Worm (Caenorhabditis elegans) whole organism, late embryonic: Measurements from ENCODE around the gene Y51B9A.6.

Experiments
- K02D7.2 ChIP-seq: sonication (generic microtip); optimal IDR thresholded peaks from 2 replicates; lab custom pipeline; 2017; ENCODE audit warnings: mild to moderate bottlenecking, missing genetic modification characterization, missing compliant biosample characterization
- K09A11.1 ChIP-seq: sonication (generic microtip); optimal IDR thresholded peaks from 2 replicates; lab custom pipeline; 2017; ENCODE audit warnings: antibody characterized with exemption, mild to moderate bottlenecking, missing genetic modification characterization, missing compliant biosample characterization; ENCODE audit not compliant: insufficient read depth
- T23F11.4 ChIP-seq: fragments of 200-800 bp; sonication (Bioruptor generic); optimal IDR thresholded peaks from 2 replicates; lab custom pipeline; 2018; ENCODE audit warnings: mild to moderate bottlenecking, missing genetic modification characterization, missing compliant biosample characterization
- ama-1 ChIP-seq: fragments of 150-350 bp; optimal IDR thresholded peaks from 2 replicates; lab custom pipeline; 2014
- ceh-14 ChIP-seq: sonication (generic microtip); optimal IDR thresholded peaks from 2 replicates; lab custom pipeline; 2016; ENCODE audit warnings: missing genotype, missing genetic modification characterization, missing compliant biosample characterization
- ceh-19 ChIP-seq: fragments of 200-800 bp; sonication (Bioruptor generic); optimal IDR thresholded peaks from 2 replicates; lab custom pipeline; 2018; ENCODE audit warnings: mild to moderate bottlenecking, missing genetic modification characterization, missing compliant biosample characterization
- ceh-2 ChIP-seq: sonication (generic microtip); optimal IDR thresholded peaks from 2 replicates; lab custom pipeline; 2016; ENCODE audit warnings: missing genotype, missing genetic modification characterization, missing compliant biosample characterization
- ceh-24 ChIP-seq: sonication (generic microtip); optimal IDR thresholded peaks from 2 replicates; lab custom pipeline; 2016; ENCODE audit warnings: mild to moderate bottlenecking, missing genetic modification characterization, missing compliant biosample characterization
- ceh-45 ChIP-seq: fragments of 200-800 bp; sonication (Bioruptor generic); IDR thresholded peaks from 2 replicates; pipeline ENCODE4 v1.3.6; 2022; ENCODE audit warnings: missing genetic modification reagents, missing genetic modification characterization, missing compliant biosample characterization
- ceh-48 ChIP-seq: sonication (generic microtip); optimal IDR thresholded peaks from 2 replicates; lab custom pipeline; 2016; ENCODE audit warnings: missing genetic modification characterization, inconsistent platforms, missing compliant biosample characterization
- ceh-6 ChIP-seq: fragments of 200-800 bp; sonication (Bioruptor generic); optimal IDR thresholded peaks from 2 replicates; lab custom pipeline; 2018; ENCODE audit warnings: mild to moderate bottlenecking, missing genetic modification characterization, missing compliant biosample characterization
- ceh-9 ChIP-seq: sonication (generic microtip); optimal IDR thresholded peaks from 2 replicates; lab custom pipeline; 2016; ENCODE audit warnings: mild to moderate bottlenecking, missing genetic modification characterization, inconsistent platforms, missing compliant biosample characterization
- dve-1 ChIP-seq: sonication (generic microtip); optimal IDR thresholded peaks from 2 replicates; lab custom pipeline; 2017; ENCODE audit warnings: antibody characterized with exemption, mild to moderate bottlenecking, missing genetic modification characterization, missing compliant biosample characterization
- elt-2 ChIP-seq: sonication (generic microtip); optimal IDR thresholded peaks from 2 replicates; lab custom pipeline; 2016; ENCODE audit warnings: missing genetic modification reagents, missing genetic modification characterization, missing compliant biosample characterization
- elt-4 ChIP-seq: sonication (generic microtip); optimal IDR thresholded peaks from 2 replicates; lab custom pipeline; 2016; ENCODE audit warnings: missing genetic modification characterization, missing compliant biosample characterization
- eyg-1 ChIP-seq: sonication (generic microtip); optimal IDR thresholded peaks from 2 replicates; lab custom pipeline; 2016; ENCODE audit warnings: missing genotype, missing genetic modification characterization, missing compliant biosample characterization
- fkh-10 ChIP-seq: fragments of 150-350 bp; optimal IDR thresholded peaks from 2 replicates; lab custom pipeline; 2014; ENCODE audit warnings: missing biosample characterization, missing genetic modification reagents, missing genetic modification characterization
- fkh-6 ChIP-seq: sonication (generic microtip); optimal IDR thresholded peaks from 2 replicates; lab custom pipeline; 2016; ENCODE audit warnings: missing genetic modification characterization, missing compliant biosample characterization
- gmeb-2 ChIP-seq: sonication (generic microtip); optimal IDR thresholded peaks from 2 replicates; lab custom pipeline; 2016; ENCODE audit warnings: missing genetic modification characterization, inconsistent platforms, missing compliant biosample characterization
- hlh-13 ChIP-seq: fragments of 200-800 bp; sonication (Bioruptor generic); optimal IDR thresholded peaks from 2 replicates; lab custom pipeline; 2018; ENCODE audit warnings: mild to moderate bottlenecking, missing genetic modification characterization, missing compliant biosample characterization
- hlh-30 ChIP-seq: sonication (generic microtip); optimal IDR thresholded peaks from 2 replicates; lab custom pipeline; 2017; ENCODE audit warnings: antibody characterized with exemption, missing genetic modification characterization, missing compliant biosample characterization; ENCODE audit not compliant: insufficient read depth
- hlh-6 ChIP-seq: sonication (generic microtip); optimal IDR thresholded peaks from 2 replicates; lab custom pipeline; 2016; ENCODE audit warnings: missing genotype, missing genetic modification characterization, missing compliant biosample characterization
- lim-6 ChIP-seq: sonication (generic microtip); optimal IDR thresholded peaks from 2 replicates; lab custom pipeline; 2016; ENCODE audit warnings: missing genetic modification characterization, missing compliant biosample characterization
- lin-11 ChIP-seq: fragments of 200-800 bp; sonication (Bioruptor generic); optimal IDR thresholded peaks from 2 replicates; lab custom pipeline; 2018; ENCODE audit warnings: mild to moderate bottlenecking, missing genetic modification characterization, missing compliant biosample characterization
- nhr-11 ChIP-seq: fragments of 150-350 bp; optimal IDR thresholded peaks from 2 replicates; lab custom pipeline; 2014; ENCODE audit warnings: missing biosample characterization, missing genetic modification characterization
- odd-2 ChIP-seq: sonication (generic microtip); optimal IDR thresholded peaks from 2 replicates; lab custom pipeline; 2017; ENCODE audit warnings: antibody characterized with exemption, mild to moderate bottlenecking, missing genetic modification characterization, missing compliant biosample characterization
- pag-3 ChIP-seq: sonication (generic microtip); optimal IDR thresholded peaks from 2 replicates; lab custom pipeline; 2016; ENCODE audit warnings: missing compliant biosample characterization, missing genetic modification characterization, borderline replicate concordance
- pat-9 ChIP-seq: fragments of 200-800 bp; sonication (Bioruptor generic); optimal IDR thresholded peaks from 2 replicates; lab custom pipeline; 2018; ENCODE audit warnings: mild to moderate bottlenecking, missing genetic modification characterization, moderate library complexity, missing compliant biosample characterization
- pax-1 ChIP-seq: fragments of 150-350 bp; optimal IDR thresholded peaks from 2 replicates; lab custom pipeline; 2014; ENCODE audit warnings: missing biosample characterization, missing genetic modification characterization
- pqm-1 ChIP-seq: sonication (generic microtip); optimal IDR thresholded peaks from 2 replicates; lab custom pipeline; 2016; ENCODE audit warnings: missing genetic modification characterization, missing compliant biosample characterization
- pros-1 ChIP-seq: fragments of 150-350 bp; optimal IDR thresholded peaks from 2 replicates; lab custom pipeline; 2014; ENCODE audit warnings: missing biosample characterization, missing genetic modification reagents, missing genetic modification characterization
- sox-2 ChIP-seq: fragments of 200-800 bp; sonication (Bioruptor generic); IDR thresholded peaks from 2 replicates; pipeline ENCODE4 v1.3.6; 2022; ENCODE audit warnings: missing genetic modification reagents, missing genetic modification characterization, missing compliant biosample characterization
- syd-9 ChIP-seq: sonication (generic microtip); optimal IDR thresholded peaks from 2 replicates; lab custom pipeline; 2016; ENCODE audit warnings: mild to moderate bottlenecking, missing genetic modification characterization, moderate library complexity, missing compliant biosample characterization
- tbx-2 ChIP-seq: sonication (generic microtip); optimal IDR thresholded peaks from 2 replicates; lab custom pipeline; 2016; ENCODE audit warnings: missing genetic modification characterization, missing compliant biosample characterization
- tbx-7 ChIP-seq: sonication (generic microtip); optimal IDR thresholded peaks from 2 replicates; lab custom pipeline; 2016; ENCODE audit warnings: missing genotype, missing genetic modification characterization, missing compliant biosample characterization
- ttx-3 ChIP-seq: sonication (generic microtip); optimal IDR thresholded peaks from 2 replicates; lab custom pipeline; 2016; ENCODE audit warnings: missing genetic modification reagents, missing genetic modification characterization, missing compliant biosample characterization
- unc-3 ChIP-seq, 2 experiments: fragments of 200-800 bp in 1 of 2; sonication (Bioruptor generic) in 1 of 2; sonication (generic microtip) in 1 of 2; conservative IDR thresholded peaks in 1 of 2; optimal IDR thresholded peaks in 1 of 2; 2 replicates each; pipeline versions ENCODE4 v1.3.6 to Lab custom; 2016 to 2022; ENCODE audit warnings: missing compliant biosample characterization in 2 of 2, missing genetic modification characterization in 2 of 2, missing genetic modification reagents in 1 of 2
- unc-42 ChIP-seq: sonication (generic microtip); optimal IDR thresholded peaks from 2 replicates; lab custom pipeline; 2016; ENCODE audit warnings: missing genotype, missing genetic modification characterization, missing compliant biosample characterization
- unc-86 ChIP-seq: sonication (generic microtip); optimal IDR thresholded peaks from 2 replicates; lab custom pipeline; 2016; ENCODE audit warnings: missing genetic modification characterization, missing compliant biosample characterization
- zip-5 ChIP-seq: sonication (generic microtip); optimal IDR thresholded peaks from 2 replicates; lab custom pipeline; 2016; ENCODE audit warnings: missing genetic modification characterization, missing compliant biosample characterization

Gene Y51B9A.6

DNA sequence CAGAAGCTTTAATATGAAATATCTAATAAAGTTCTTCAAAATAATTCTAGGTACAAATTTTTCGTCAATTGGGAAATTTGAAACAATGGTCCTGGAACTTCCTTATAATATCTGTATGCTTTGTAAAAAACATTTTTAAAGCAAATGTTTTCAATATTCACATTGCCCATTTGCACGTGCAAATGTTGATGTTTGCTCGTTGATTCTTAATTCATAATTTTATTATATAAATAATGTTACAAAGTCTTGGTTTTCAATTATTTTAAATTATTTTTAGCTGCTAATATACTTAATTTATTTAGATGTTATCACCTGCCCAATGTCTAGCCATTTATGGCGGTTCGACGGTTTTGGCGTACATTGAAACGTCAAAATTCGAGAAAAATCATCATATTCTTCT, 19.0 kb upstream of the Y51B9A.6 start, which contains the start of gene M176.11:
TSS of gene M176.11 (plus strand) at position 301 of the 400 bp plus-strand sequence.
- TF ChIP-seq pax-1 (tag; lab: Kevin White, UChicago) (no peak), ceh-2 (tag; lab: Kevin White, UChicago) (no peak), K09A11.1 (tag; lab: Kevin White, UChicago) (no peak), odd-2 (tag; lab: Kevin White, UChicago) (no peak), lin-11 (no peak)
- TF ChIP-seq, all 69 proteins: peak for 0

DNA sequence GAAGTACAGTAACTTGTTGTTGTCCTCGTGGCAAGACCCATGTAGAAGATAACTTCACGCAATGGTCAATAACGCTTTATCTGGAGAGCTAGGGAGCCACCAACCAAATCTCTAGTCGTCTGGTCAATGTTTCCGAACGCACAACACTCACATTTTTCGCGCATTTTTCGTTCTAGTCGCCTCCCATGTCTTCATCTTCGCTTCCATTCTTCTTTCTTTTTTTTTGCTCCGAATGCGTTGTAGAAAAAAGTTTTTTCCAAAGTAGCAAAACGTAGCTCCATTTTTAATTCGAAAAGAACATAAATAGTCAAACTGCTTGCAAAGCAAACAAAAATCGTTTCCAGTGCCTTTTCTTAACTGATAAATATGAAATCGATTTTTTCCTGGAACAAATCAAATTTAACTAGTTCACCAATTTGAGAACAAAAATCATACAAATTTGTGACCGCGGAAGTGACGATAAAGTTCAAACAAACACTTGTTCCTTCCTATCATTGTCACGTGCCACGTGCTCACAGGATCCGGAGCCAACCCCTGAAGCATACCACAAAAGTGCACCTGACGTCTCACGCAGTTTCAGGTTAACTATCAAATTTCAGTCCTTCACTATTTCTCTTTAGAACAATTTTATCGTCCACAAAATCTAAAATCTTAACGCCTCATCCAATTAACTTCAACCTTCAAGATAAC, 16.0 kb upstream of the Y51B9A.6 start:
- TF ChIP-seq ceh-48 (tag; lab: Kevin White, UChicago) (no peak), hlh-6 (tag; lab: Kevin White, UChicago) (no peak), K09A11.1 (tag; lab: Kevin White, UChicago) (no peak), sox-2 (GFP tag; lab: Robert Waterston, UW) (no peak), elt-2 (tag; lab: Kevin White, UChicago) (no peak), nhr-11 (no peak), unc-86 (tag; lab: Kevin White, UChicago) (no peak), ceh-24 (no peak)
- TF ChIP-seq, all 69 proteins: peak for 0

- TF ChIP-seq elt-2 (tag; lab: Kevin White, UChicago) (peak; percentile 22), K02D7.2 (no peak), ceh-2 (tag; lab: Kevin White, UChicago) (no peak), fkh-6 (tag; lab: Kevin White, UChicago) (no peak)
Measured at ce11 chrII:9418065-9418567, 15.1 kb upstream of the Y51B9A.6 start, which contains the start of the genes M176.4 and M176.16. Gene M176.4 (plus strand): TSS chrII:9418365. Gene M176.16 (plus strand): TSS chrII:9418517.

DNA sequence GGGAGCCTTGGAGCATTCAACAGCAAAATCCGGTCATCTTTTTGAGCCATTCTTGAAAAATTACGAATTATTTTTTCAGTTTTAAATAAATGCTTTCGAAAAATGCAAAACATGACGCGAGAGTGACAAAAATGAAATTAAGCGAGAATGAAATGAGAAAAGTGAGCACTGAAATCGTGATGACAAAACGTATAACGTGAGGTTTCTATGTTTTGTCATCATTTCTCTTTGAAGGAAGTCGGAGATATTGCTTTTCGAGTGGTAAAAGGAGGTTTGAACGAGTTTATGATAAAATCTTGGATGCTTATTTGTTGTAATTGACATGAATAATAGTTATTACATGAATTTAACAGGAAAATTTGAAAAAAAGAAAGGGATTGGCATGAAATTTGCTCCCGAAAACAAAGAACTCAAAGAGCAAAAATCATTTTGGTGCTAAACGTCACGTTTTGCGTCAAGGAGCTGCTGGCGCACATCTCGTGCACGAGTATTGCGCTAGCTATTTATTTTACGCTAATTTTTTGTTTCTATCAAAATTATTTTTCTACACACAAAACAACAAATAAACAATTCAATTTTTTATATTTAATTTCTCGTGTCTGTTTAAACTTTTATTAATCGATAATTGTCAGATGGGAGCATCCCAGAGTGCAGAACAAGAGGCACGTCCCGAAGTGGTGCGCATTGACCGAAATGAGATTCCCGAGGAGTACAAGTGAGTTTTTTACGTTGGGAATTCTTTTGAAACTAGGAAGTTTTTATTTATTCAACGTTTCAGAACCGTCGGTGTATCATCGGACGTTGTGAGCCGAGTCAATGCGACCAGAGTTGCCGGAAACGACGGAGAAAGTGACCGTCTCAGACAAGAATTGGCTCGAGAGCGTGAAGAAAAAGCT, 13.6 kb upstream of the Y51B9A.6 start, which contains the start of the genes gss-1 and chch-3:
TSS of gene gss-1 (minus strand) at position 51 of the 896 bp plus-strand sequence.
TSS of gene chch-3 (plus strand) at position 633 of the 896 bp plus-strand sequence.
- peak; percentile 3 for TF ChIP-seq tbx-2 (tag; lab: Kevin White, UChicago)
- no peak for TF ChIP-seq fkh-10 (GFP tag; lab: Kevin White, UChicago)
- no peak for TF ChIP-seq ama-1
- no peak for TF ChIP-seq dve-1 (tag; lab: Kevin White, UChicago)
- TF ChIP-seq lim-6 (tag; lab: Kevin White, UChicago): no peak
- no peak for TF ChIP-seq T23F11.4
- TF ChIP-seq ceh-6 (GFP tag; lab: Kevin White, UChicago): no peak
- TF ChIP-seq nhr-11: no peak
- no peak for TF ChIP-seq hlh-30
- TF ChIP-seq unc-42 (tag; lab: Kevin White, UChicago): peak; percentile 36
- no peak for TF ChIP-seq syd-9 (tag; lab: Kevin White, UChicago)
- TF ChIP-seq ceh-9 (tag; lab: Kevin White, UChicago): no peak
- no peak for TF ChIP-seq ceh-19 (GFP tag; lab: Kevin White, UChicago)
- no peak for TF ChIP-seq pros-1 (tag; lab: Kevin White, UChicago)
- no peak for TF ChIP-seq eyg-1
- no peak for TF ChIP-seq elt-4 (tag; lab: Kevin White, UChicago)
- TF ChIP-seq zip-5: no peak
- no peak for TF ChIP-seq pax-1 (tag; lab: Kevin White, UChicago)
- TF ChIP-seq ttx-3 (tag; lab: Kevin White, UChicago): no peak
- no peak for TF ChIP-seq gmeb-2 (tag; lab: Kevin White, UChicago)
- TF ChIP-seq tbx-7 (tag; lab: Kevin White, UChicago): no peak
- TF ChIP-seq elt-2 (tag; lab: Kevin White, UChicago): peak; percentile 25
- TF ChIP-seq hlh-13 (GFP tag; lab: Kevin White, UChicago): no peak
- TF ChIP-seq ceh-24: no peak
- TF ChIP-seq pqm-1 (tag; lab: Kevin White, UChicago): no peak
- TF ChIP-seq odd-2 (tag; lab: Kevin White, UChicago): no peak
- no peak for TF ChIP-seq pat-9 (tag; lab: Kevin White, UChicago)
- TF ChIP-seq ceh-45 (GFP tag; lab: Robert Waterston, UW): no peak
- no peak for TF ChIP-seq lin-11
- TF ChIP-seq pag-3 (tag; lab: Kevin White, UChicago): no peak
- no peak for TF ChIP-seq K09A11.1 (tag; lab: Kevin White, UChicago)
- TF ChIP-seq ceh-14: peak; percentile 33
- TF ChIP-seq unc-3 (GFP tag; conservative IDR thresholded peaks at IDR 0.05; lab: Robert Waterston, UW): 0 out of 2 replicates have a peak, but pooled peaks have one; percentile 14
- TF ChIP-seq unc-3 (tag; optimal IDR thresholded peaks at IDR 0.05; lab: Kevin White, UChicago): no peak
